Fruit fly (Drosophila melanogaster): ENCODE results near the gene Faf2.

DNA sequence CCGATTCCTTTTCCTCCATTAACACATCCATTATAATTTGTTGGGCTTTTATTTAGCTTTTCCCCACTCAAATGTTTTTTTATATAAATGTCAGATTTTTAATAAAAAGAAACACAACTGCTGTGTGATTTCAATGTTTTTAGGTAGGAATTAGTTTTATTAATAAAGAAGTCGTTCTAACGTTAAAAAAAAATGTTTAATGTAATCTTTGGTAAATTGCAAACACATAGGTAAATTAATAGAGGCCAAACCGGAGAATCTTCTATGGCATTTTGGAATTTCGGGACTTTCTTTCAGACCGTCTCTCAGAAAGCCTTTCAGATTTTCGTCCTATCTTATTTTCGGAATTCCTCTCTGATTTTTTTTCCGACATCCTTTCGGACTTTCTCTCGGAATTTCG, 35.3 kb downstream of the Faf2 start, which contains the start of gene CG43339:
- TF ChIP-seq h (optimal IDR thresholded peaks at IDR 0.05): no peak
- no peak for TF ChIP-seq psq (optimal IDR thresholded peaks at IDR 0.05)
- no peak for TF ChIP-seq Sin3A (optimal IDR thresholded peaks at IDR 0.05)

Data from Kc167 (cell line).